Worm (Caenorhabditis elegans) whole organism, L3 larva: Measurements from ENCODE around the gene str-123.

Experiments
- R02D3.7 ChIP-seq: fragments of 150-350 bp; optimal IDR thresholded peaks from 2 replicates; lab custom pipeline; 2014; ENCODE audit warnings: missing biosample characterization, missing genetic modification characterization
- ZK546.5 ChIP-seq: sonication (generic microtip); optimal IDR thresholded peaks from 2 replicates; lab custom pipeline; 2017; ENCODE audit warnings: missing biosample characterization, missing genetic modification characterization
- aly-2 ChIP-seq: fragments of 150-350 bp; optimal IDR thresholded peaks from 2 replicates; lab custom pipeline; 2014; ENCODE audit warnings: missing biosample characterization, missing genetic modification characterization
- ama-1 ChIP-seq: fragments of 150-350 bp; optimal IDR thresholded peaks from 2 replicates; lab custom pipeline; 2018
- ceh-16 ChIP-seq: sonication (generic microtip); optimal IDR thresholded peaks from 2 replicates; lab custom pipeline; 2017; ENCODE audit warnings: missing biosample characterization, missing genetic modification characterization
- ceh-28 ChIP-seq: fragments of 150-350 bp; optimal IDR thresholded peaks from 2 replicates; lab custom pipeline; 2014; ENCODE audit warnings: missing biosample characterization, missing genetic modification reagents, missing genetic modification characterization
- ceh-82 ChIP-seq: fragments of 150-350 bp; optimal IDR thresholded peaks from 2 replicates; lab custom pipeline; 2014; ENCODE audit warnings: missing biosample characterization, missing genetic modification characterization
- daf-12 ChIP-seq: fragments of 150-350 bp; optimal IDR thresholded peaks from 2 replicates; lab custom pipeline; 2014; ENCODE audit warnings: missing biosample characterization, missing genetic modification reagents, missing genetic modification characterization
- egl-27 ChIP-seq: sonication (generic microtip); optimal IDR thresholded peaks from 4 replicates; lab custom pipeline; 2017; ENCODE audit warnings: missing biosample characterization, missing genetic modification reagents, missing genetic modification characterization
- elt-1 ChIP-seq: fragments of 150-350 bp; optimal IDR thresholded peaks from 2 replicates; lab custom pipeline; 2014; ENCODE audit warnings: missing biosample characterization, missing genetic modification characterization
- elt-2 ChIP-seq: sonication (generic microtip); optimal IDR thresholded peaks from 2 replicates; lab custom pipeline; 2016; ENCODE audit warnings: missing genetic modification reagents, mild to moderate bottlenecking, missing genetic modification characterization, missing compliant biosample characterization
- elt-3 ChIP-seq, 3 experiments: fragments of 150-350 bp in 1 of 3; sonication (generic microtip) in 2 of 3; optimal IDR thresholded peaks; 2 replicates in 2 of 3; 4 replicates in 1 of 3; lab custom pipeline; 2014 to 2017; ENCODE audit warnings: missing biosample characterization in 3 of 3, missing genetic modification characterization in 3 of 3
- eor-1 ChIP-seq, 2 experiments: fragments of 150-350 bp; optimal IDR thresholded peaks; 2 replicates each; lab custom pipeline; 2014 to 2018; ENCODE audit warnings: missing biosample characterization in 2 of 2, missing genetic modification characterization in 2 of 2
- fos-1 ChIP-seq: fragments of 150-350 bp; optimal IDR thresholded peaks from 2 replicates; lab custom pipeline; 2014; ENCODE audit warnings: missing biosample characterization, missing genetic modification characterization
- hmg-11 ChIP-seq: sonication (generic microtip); optimal IDR thresholded peaks from 2 replicates; lab custom pipeline; 2016; ENCODE audit warnings: missing genetic modification characterization, missing compliant biosample characterization
- jun-1 ChIP-seq: fragments of 150-350 bp; optimal IDR thresholded peaks from 2 replicates; lab custom pipeline; 2014; ENCODE audit warnings: missing biosample characterization, missing genetic modification reagents, missing genetic modification characterization
- lin-15B ChIP-seq: fragments of 150-350 bp; optimal IDR thresholded peaks from 2 replicates; lab custom pipeline; 2014; ENCODE audit warnings: missing biosample characterization, missing genetic modification characterization
- lin-39 ChIP-seq: fragments of 150-350 bp; optimal IDR thresholded peaks from 2 replicates; lab custom pipeline; 2018; ENCODE audit warnings: missing biosample characterization, missing genetic modification reagents, missing genetic modification characterization
- mdl-1 ChIP-seq: fragments of 150-350 bp; optimal IDR thresholded peaks from 2 replicates; lab custom pipeline; 2014; ENCODE audit warnings: missing biosample characterization, missing genetic modification characterization
- mml-1 ChIP-seq: fragments of 150-350 bp; sonication (generic microtip); optimal IDR thresholded peaks from 3 replicates; lab custom pipeline; 2014; ENCODE audit warnings: missing biosample characterization, missing genetic modification characterization
- nhr-11 ChIP-seq: fragments of 150-350 bp; optimal IDR thresholded peaks from 2 replicates; lab custom pipeline; 2014; ENCODE audit warnings: missing biosample characterization, missing genetic modification characterization
- nhr-12 ChIP-seq: fragments of 150-350 bp; optimal IDR thresholded peaks from 2 replicates; lab custom pipeline; 2014; ENCODE audit warnings: missing biosample characterization, missing genetic modification characterization
- nhr-237 ChIP-seq: fragments of 150-350 bp; optimal IDR thresholded peaks from 2 replicates; lab custom pipeline; 2014; ENCODE audit warnings: missing biosample characterization, missing genetic modification characterization
- nhr-28 ChIP-seq: fragments of 150-350 bp; optimal IDR thresholded peaks from 2 replicates; lab custom pipeline; 2014; ENCODE audit warnings: missing biosample characterization, missing genetic modification characterization
- nhr-67 ChIP-seq: fragments of 150-350 bp; optimal IDR thresholded peaks from 2 replicates; lab custom pipeline; 2014; ENCODE audit warnings: missing biosample characterization, missing genetic modification characterization
- nhr-76 ChIP-seq: fragments of 150-350 bp; sonication (generic microtip); optimal IDR thresholded peaks from 5 replicates; lab custom pipeline; 2014; ENCODE audit warnings: missing biosample characterization, missing genetic modification characterization
- nhr-77 ChIP-seq: fragments of 150-350 bp; optimal IDR thresholded peaks from 2 replicates; lab custom pipeline; 2014; ENCODE audit warnings: missing biosample characterization, missing genetic modification characterization
- pha-4 ChIP-seq: fragments of 150-350 bp; optimal IDR thresholded peaks from 2 replicates; lab custom pipeline; 2014; ENCODE audit warnings: missing biosample characterization, missing genetic modification reagents, missing genetic modification characterization
- pqm-1 ChIP-seq: fragments of 150-350 bp; optimal IDR thresholded peaks from 2 replicates; lab custom pipeline; 2017; ENCODE audit warnings: missing biosample characterization, missing genetic modification characterization, inconsistent platforms
- sea-2 ChIP-seq: fragments of 150-350 bp; sonication (generic microtip); optimal IDR thresholded peaks from 4 replicates; lab custom pipeline; 2014; ENCODE audit warnings: missing biosample characterization, missing genetic modification reagents, missing genetic modification characterization
- snpc-4 ChIP-seq: fragments of 150-350 bp; optimal IDR thresholded peaks from 2 replicates; lab custom pipeline; 2014; ENCODE audit warnings: missing biosample characterization, missing genetic modification characterization
- tbx-2 ChIP-seq: sonication (generic microtip); optimal IDR thresholded peaks from 2 replicates; lab custom pipeline; 2016; ENCODE audit warnings: mild to moderate bottlenecking, missing genetic modification characterization, missing compliant biosample characterization
- ztf-11 ChIP-seq: fragments of 150-350 bp; optimal IDR thresholded peaks from 2 replicates; lab custom pipeline; 2014; ENCODE audit warnings: missing biosample characterization, missing genetic modification characterization

str-123 gene

DNA sequence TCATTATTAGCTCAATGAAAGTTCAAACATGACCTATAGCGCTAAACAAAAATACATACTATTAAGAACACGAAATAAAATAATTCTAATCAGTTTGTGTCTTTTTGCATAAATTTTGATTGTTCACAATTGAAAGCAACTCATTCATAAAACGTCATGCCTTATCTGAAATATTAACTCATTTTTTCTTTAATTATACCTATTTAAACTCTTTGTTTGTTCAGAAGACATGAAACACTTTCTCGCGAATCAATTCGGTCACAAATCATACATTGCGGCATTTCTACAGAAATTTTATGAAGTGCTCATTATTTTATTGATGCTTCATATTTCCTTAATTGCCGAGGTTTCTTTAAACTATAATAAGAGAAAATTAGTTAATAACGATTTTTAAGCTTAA is 16.8 kb downstream of the str-123 start:
- TF ChIP-seq nhr-12 (tag; lab: Kevin White, UChicago), result no peak
- peak; percentile 31 for TF ChIP-seq pha-4 (tag; lab: Kevin White, UChicago)
- TF ChIP-seq pqm-1, result peak; percentile 86
- no peak for TF ChIP-seq snpc-4 (tag; lab: Kevin White, UChicago)
- TF ChIP-seq elt-2 (tag; lab: Kevin White, UChicago), result peak; percentile 78
- TF ChIP-seq ZK546.5 (tag; lab: Kevin White, UChicago), result no peak
- no peak for TF ChIP-seq nhr-28

- TF ChIP-seq R02D3.7 (tag; lab: Kevin White, UChicago) (no peak), sea-2 (GFP tag; lab: Kevin White, UChicago) (no peak), mml-1 (tag; lab: Kevin White, UChicago) (no peak), lin-39 (tag; lab: Kevin White, UChicago) (no peak), mdl-1 (tag; lab: Kevin White, UChicago) (no peak), nhr-11 (tag; lab: Kevin White, UChicago) (no peak), tbx-2 (no peak), pqm-1 (no peak), egl-27 (tag; lab: Kevin White, UChicago) (no peak), ama-1 (lab: Kevin White, UChicago) (no peak), fos-1 (tag; lab: Kevin White, UChicago) (no peak), jun-1 (no peak), snpc-4 (tag; lab: Kevin White, UChicago) (no peak), nhr-237 (tag; lab: Kevin White, UChicago) (no peak), nhr-76 (no peak), ztf-11 (no peak), eor-1 (tag; optimal IDR thresholded peaks at IDR 0.05; lab: Kevin White, UChicago) (no peak), daf-12 (tag; lab: Kevin White, UChicago) (no peak), lin-15B (tag; lab: Kevin White, UChicago) (no peak)
Observed at ce11 chrX:12808085-12808922, 18.2 kb downstream of the str-123 start, which contains the start of gene nhr-27. Gene nhr-27 (minus strand): TSS chrX:12808318.

DNA sequence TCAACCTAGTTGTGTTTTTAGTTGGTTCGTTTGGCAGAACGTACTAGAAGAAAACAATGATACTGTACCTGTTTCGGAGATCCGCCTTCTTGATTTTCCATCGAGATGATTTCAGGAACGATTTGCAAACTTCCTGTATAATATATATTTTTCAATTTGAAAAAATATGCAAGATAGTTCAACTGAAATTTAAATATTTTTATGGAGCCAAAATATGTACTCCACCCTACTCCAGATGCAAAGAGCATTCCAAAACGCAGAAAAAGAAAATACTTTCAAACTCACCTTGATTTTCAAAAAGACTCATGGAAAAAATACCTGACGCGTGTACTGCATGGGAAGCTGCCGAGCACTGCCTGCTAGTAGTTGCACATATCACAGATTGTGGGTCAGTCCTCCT is 23.4 kb downstream of the str-123 start, which contains the start of gene gei-3:
Gene gei-3 (minus strand): TSS at position 101 of the 400 bp plus-strand sequence.
- TF ChIP-seq ceh-16, result no peak
- no peak for TF ChIP-seq lin-39 (tag; lab: Kevin White, UChicago)
- no peak for TF ChIP-seq aly-2 (tag; lab: Kevin White, UChicago)
- TF ChIP-seq ztf-11, result no peak
- no peak for TF ChIP-seq ceh-82 (tag; lab: Kevin White, UChicago)
- no peak for TF ChIP-seq ceh-28 (tag; lab: Kevin White, UChicago)
- no peak for TF ChIP-seq nhr-67 (tag; lab: Kevin White, UChicago)
- TF ChIP-seq nhr-77, result no peak
- TF ChIP-seq nhr-11 (tag; lab: Kevin White, UChicago), result no peak
- TF ChIP-seq elt-2 (tag; lab: Kevin White, UChicago), result no peak
- TF ChIP-seq pqm-1, result no peak
- no peak for TF ChIP-seq mml-1 (tag; lab: Kevin White, UChicago)
- no peak for TF ChIP-seq nhr-12 (tag; lab: Kevin White, UChicago)
- no peak for TF ChIP-seq ZK546.5 (tag; lab: Kevin White, UChicago)
- TF ChIP-seq elt-1, result no peak

DNA sequence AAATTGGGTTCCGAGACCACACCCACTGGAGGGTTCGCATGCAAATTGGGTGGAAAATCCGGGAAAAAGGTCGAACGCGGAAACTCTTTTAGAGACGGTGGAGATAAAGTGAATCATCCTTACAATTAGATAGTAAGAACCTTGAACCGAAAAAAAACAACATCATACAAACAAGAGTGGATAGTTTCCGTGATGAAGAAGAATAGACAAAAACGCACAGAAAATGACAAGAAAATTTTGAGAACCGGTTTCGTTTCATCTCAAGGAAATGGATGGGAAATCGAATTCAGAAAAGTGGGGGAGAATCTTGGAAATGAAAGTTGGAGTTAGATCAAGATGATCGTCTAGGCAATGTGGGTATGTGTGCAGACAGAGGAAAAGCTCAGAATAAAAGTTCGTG is 25.2 kb downstream of the str-123 start:
- TF ChIP-seq elt-1 (no peak), sea-2 (GFP tag; lab: Kevin White, UChicago) (no peak), R02D3.7 (tag; lab: Kevin White, UChicago) (no peak)
- TF ChIP-seq, all 47 proteins: peak for 0

- no peak for TF ChIP-seq ztf-11
- TF ChIP-seq pha-4 (tag; lab: Kevin White, UChicago), result peak; percentile 33
- no peak for TF ChIP-seq mdl-1 (tag; lab: Kevin White, UChicago)
- no peak for TF ChIP-seq nhr-12 (tag; lab: Kevin White, UChicago)
- TF ChIP-seq hmg-11 (tag; lab: Kevin White, UChicago), result no peak
- TF ChIP-seq tbx-2, result no peak
- TF ChIP-seq elt-3 (tag; optimal IDR thresholded peaks at IDR 0.05; lab: Kevin White, UChicago), result no peak
- TF ChIP-seq mml-1 (tag; lab: Kevin White, UChicago), result no peak
- peak; percentile 51 for TF ChIP-seq elt-2 (tag; lab: Kevin White, UChicago)
Observed at ce11 chrX:12818768-12819167, 28.6 kb downstream of the str-123 start.
